Worm (Caenorhabditis elegans) whole organism, early embryonic: ENCODE results near the gene hcp-3.

Experiments used
- aly-1 ChIP-seq: sonication (generic microtip); optimal IDR thresholded peaks from 2 replicates; lab custom pipeline; 2016; ENCODE audit warnings: missing genetic modification characterization, missing compliant biosample characterization
- ama-1 ChIP-seq: fragments of 150-350 bp; optimal IDR thresholded peaks from 2 replicates; lab custom pipeline; 2014
- ceh-13 ChIP-seq: fragments of 200-800 bp; sonication (Bioruptor generic); optimal IDR thresholded peaks from 2 replicates; lab custom pipeline; 2018; ENCODE audit warnings: mild to moderate bottlenecking, missing genetic modification characterization, missing compliant biosample characterization
- flt-1 ChIP-seq: fragments of 200-800 bp; sonication (Bioruptor generic); IDR thresholded peaks from 2 replicates; pipeline ENCODE4 v1.3.6; 2022; ENCODE audit warnings: missing genetic modification characterization, missing compliant biosample characterization
- hmbx-1 ChIP-seq: sonication (generic microtip); optimal IDR thresholded peaks from 2 replicates; lab custom pipeline; 2016; ENCODE audit warnings: mild to moderate bottlenecking, missing genetic modification characterization, missing compliant biosample characterization
- hmg-4 ChIP-seq: fragments of 200-800 bp; sonication (Bioruptor generic); optimal IDR thresholded peaks from 2 replicates; lab custom pipeline; 2018; ENCODE audit warnings: mild to moderate bottlenecking, missing genetic modification characterization, missing compliant biosample characterization
- scrt-1 ChIP-seq: fragments of 200-800 bp; sonication (Bioruptor generic); IDR thresholded peaks from 2 replicates; pipeline ENCODE4 v1.3.6; 2022; ENCODE audit warnings: missing genetic modification characterization, missing compliant biosample characterization
- tra-4 ChIP-seq: sonication (generic microtip); optimal IDR thresholded peaks from 2 replicates; lab custom pipeline; 2017; ENCODE audit warnings: missing genetic modification characterization, missing compliant biosample characterization

ce11 chrIII:9570869-9571268 is 45.4 kb downstream of the hcp-3 start:
- no peak for TF ChIP-seq scrt-1 (GFP tag; lab: Robert Waterston, UW)
- TF ChIP-seq hmg-4 = no peak
- no peak for TF ChIP-seq ama-1 (lab: Kevin White, UChicago)
- no peak for TF ChIP-seq aly-1
- TF ChIP-seq hmbx-1 (tag; lab: Kevin White, UChicago) = no peak
- no peak for TF ChIP-seq tra-4 (tag; lab: Kevin White, UChicago)
- no peak for TF ChIP-seq flt-1
- TF ChIP-seq ceh-13 (GFP tag; lab: Kevin White, UChicago) = no peak
